Fruit fly (Drosophila melanogaster) whole organism, embryonic: Measurements from ENCODE around the gene mio.

Experiments
- Abd-B ChIP-seq: fragments of 200-800 bp; sonication (Bioruptor generic); optimal IDR thresholded peaks from 2 replicates; lab custom pipeline; 2018; ENCODE audit warnings: missing biosample characterization, mild to moderate bottlenecking, missing genetic modification characterization, moderate library complexity
- Atf-2 ChIP-seq: fragments of 200-800 bp; sonication (Bioruptor generic); optimal IDR thresholded peaks from 2 replicates; lab custom pipeline; 2016; ENCODE audit warnings: missing biosample characterization, missing genetic modification characterization
- CG10321 ChIP-seq: fragments of 200-800 bp; sonication (Bioruptor generic); IDR thresholded peaks from 2 replicates; pipeline ENCODE4 v1.3.6; 2022; ENCODE audit warnings: missing biosample characterization, missing genetic modification characterization
- CG10979 ChIP-seq: fragments of 200-800 bp; sonication (Bioruptor generic); optimal IDR thresholded peaks from 2 replicates; lab custom pipeline; 2018; ENCODE audit warnings: missing biosample characterization, mild to moderate bottlenecking, missing genetic modification characterization, moderate library complexity
- CG11247 ChIP-seq: fragments of 200-800 bp; sonication (Bioruptor generic); IDR thresholded peaks from 2 replicates; pipeline ENCODE4 v1.3.6; 2022; ENCODE audit warnings: missing biosample characterization, missing genetic modification characterization
- CG11504 ChIP-seq: fragments of 200-800 bp; sonication (Bioruptor generic); optimal IDR thresholded peaks from 3 replicates; lab custom pipeline; 2019; ENCODE audit warnings: missing biosample characterization, mild to moderate bottlenecking, missing genetic modification characterization, moderate library complexity
- CG12071 ChIP-seq: fragments of 200-800 bp; sonication (Bioruptor generic); optimal IDR thresholded peaks from 3 replicates; lab custom pipeline; 2018; ENCODE audit warnings: missing biosample characterization, mild to moderate bottlenecking, missing genetic modification characterization
- CG2712 ChIP-seq: fragments of 200-800 bp; optimal IDR thresholded peaks from 3 replicates; lab custom pipeline; 2019; ENCODE audit warnings: missing biosample characterization, mild to moderate bottlenecking, missing genetic modification characterization, moderate library complexity
- CG2875 ChIP-seq: fragments of 200-800 bp; sonication (Bioruptor generic); optimal IDR thresholded peaks from 2 replicates; lab custom pipeline; 2017; ENCODE audit warnings: missing biosample characterization, mild to moderate bottlenecking, missing genetic modification characterization, missing genetic modification reagents
- CG3163 ChIP-seq: fragments of 200-800 bp; sonication (Bioruptor generic); optimal IDR thresholded peaks from 3 replicates; lab custom pipeline; 2016; ENCODE audit warnings: missing biosample characterization, missing genetic modification characterization
- CG32772 ChIP-seq: fragments of 200-800 bp; sonication (Bioruptor generic); IDR thresholded peaks from 2 replicates; pipeline ENCODE4 v1.3.6; 2022; ENCODE audit warnings: missing biosample characterization, missing genetic modification characterization
- CG34224 ChIP-seq: fragments of 200-800 bp; sonication (Bioruptor generic); IDR thresholded peaks from 3 replicates; pipeline ENCODE4 v1.3.6; 2022; ENCODE audit warnings: missing biosample characterization, missing genetic modification characterization; ENCODE audit not compliant: partially characterized antibody
- CG5953 ChIP-seq: fragments of 200-800 bp; sonication (Bioruptor generic); IDR thresholded peaks from 2 replicates; pipeline ENCODE4 v1.3.6; 2022; ENCODE audit warnings: missing biosample characterization, missing genetic modification characterization
- CG6175 ChIP-seq: fragments of 200-800 bp; sonication (Bioruptor generic); IDR thresholded peaks from 3 replicates; pipeline ENCODE4 v1.3.6; 2022; ENCODE audit warnings: missing biosample characterization, missing genetic modification characterization
- CG6683 ChIP-seq: fragments of 200-800 bp; sonication (Bioruptor generic); optimal IDR thresholded peaks from 2 replicates; lab custom pipeline; 2017; ENCODE audit warnings: missing biosample characterization, mild to moderate bottlenecking, missing genetic modification characterization, missing genetic modification reagents
- CG6791 ChIP-seq: fragments of 200-800 bp; sonication (Bioruptor generic); IDR thresholded peaks from 3 replicates; pipeline ENCODE4 v1.3.6; 2022; ENCODE audit warnings: missing biosample characterization, missing genetic modification characterization; ENCODE audit not compliant: partially characterized antibody
- CG7786 ChIP-seq: fragments of 200-800 bp; sonication (Bioruptor generic); optimal IDR thresholded peaks from 2 replicates; lab custom pipeline; 2016; ENCODE audit warnings: missing biosample characterization, missing genetic modification characterization
- CG8281 ChIP-seq: fragments of 200-800 bp; sonication (Bioruptor generic); optimal IDR thresholded peaks from 2 replicates; lab custom pipeline; 2018; ENCODE audit warnings: missing biosample characterization, mild to moderate bottlenecking, missing genetic modification characterization, moderate library complexity
- CoRest ChIP-seq: fragments of 200-800 bp; sonication (Bioruptor generic); optimal IDR thresholded peaks from 3 replicates; lab custom pipeline; 2018; ENCODE audit warnings: missing biosample characterization, mild to moderate bottlenecking, missing genetic modification characterization, moderate library complexity
- Dfd ChIP-seq, 2 experiments: fragments of >200 bp; optimal IDR thresholded peaks; 2 replicates each; lab custom pipeline; 2017; ENCODE audit warnings: missing biosample characterization in 2 of 2, missing genetic modification characterization in 2 of 2
- Eip74EF ChIP-seq, 2 experiments: fragments of 200-800 bp in 1 of 2; fragments of >200 bp in 1 of 2; sonication (Bioruptor generic) in 1 of 2; optimal IDR thresholded peaks; 2 replicates each; lab custom pipeline; 2017 to 2019; ENCODE audit warnings: missing biosample characterization in 2 of 2, missing genetic modification characterization in 2 of 2, mild to moderate bottlenecking in 1 of 2, moderate library complexity in 1 of 2
- GATAe ChIP-seq: fragments of 200-800 bp; sonication (Bioruptor generic); conservative IDR thresholded peaks from 2 replicates; pipeline ENCODE4 v1.3.6; 2022; ENCODE audit warnings: missing biosample characterization, missing genetic modification characterization
- Hey ChIP-seq: fragments of 200-800 bp; sonication (Bioruptor generic); optimal IDR thresholded peaks from 3 replicates; lab custom pipeline; 2018; ENCODE audit warnings: missing biosample characterization, mild to moderate bottlenecking, missing genetic modification characterization
- HmgZ ChIP-seq: fragments of 200-800 bp; sonication (Bioruptor generic); optimal IDR thresholded peaks from 2 replicates; lab custom pipeline; 2018; ENCODE audit warnings: missing biosample characterization, mild to moderate bottlenecking, missing genetic modification characterization
- Hr39 ChIP-seq: fragments of >200 bp; optimal IDR thresholded peaks from 2 replicates; lab custom pipeline; 2017
- MTF-1 ChIP-seq: fragments of 200-800 bp; sonication (Bioruptor generic); optimal IDR thresholded peaks from 2 replicates; lab custom pipeline; 2018; ENCODE audit warnings: missing biosample characterization, mild to moderate bottlenecking, missing genetic modification characterization, borderline replicate concordance
- NFAT ChIP-seq: fragments of 200-800 bp; sonication (Bioruptor generic); IDR thresholded peaks from 2 replicates; pipeline ENCODE4 v1.3.6; 2022; ENCODE audit warnings: missing biosample characterization, missing genetic modification characterization
- Ravus ChIP-seq: fragments of 200-800 bp; sonication (Bioruptor generic); IDR thresholded peaks from 2 replicates; pipeline ENCODE4 v1.3.6; 2022; ENCODE audit warnings: missing biosample characterization, missing genetic modification characterization
- Ssrp ChIP-seq: fragments of 200-800 bp; sonication (Bioruptor generic); optimal IDR thresholded peaks from 2 replicates; lab custom pipeline; 2018; ENCODE audit warnings: missing biosample characterization, mild to moderate bottlenecking, missing genetic modification characterization, moderate library complexity
- bcd ChIP-seq: fragments of 200-800 bp; sonication (Bioruptor generic); optimal IDR thresholded peaks from 2 replicates; lab custom pipeline; 2017; ENCODE audit warnings: missing biosample characterization, mild to moderate bottlenecking, missing genetic modification characterization
- bigmax ChIP-seq: fragments of 200-800 bp; sonication (Bioruptor generic); optimal IDR thresholded peaks from 2 replicates; lab custom pipeline; 2018; ENCODE audit warnings: missing biosample characterization, mild to moderate bottlenecking, missing genetic modification characterization
- cad ChIP-seq: fragments of >200 bp; optimal IDR thresholded peaks from 2 replicates; lab custom pipeline; 2017; ENCODE audit warnings: missing biosample characterization, missing genetic modification characterization
- cwo ChIP-seq: fragments of 200-800 bp; sonication (Bioruptor generic); optimal IDR thresholded peaks from 3 replicates; lab custom pipeline; 2017; ENCODE audit warnings: missing biosample characterization, missing genetic modification characterization, mild to moderate bottlenecking, moderate library complexity, missing genetic modification reagents
- danr ChIP-seq: fragments of 200-800 bp; sonication (Bioruptor generic); IDR thresholded peaks from 2 replicates; pipeline ENCODE4 v1.3.6; 2022; ENCODE audit warnings: missing biosample characterization, missing genetic modification characterization
- dm ChIP-seq: fragments of 200-800 bp; sonication (Bioruptor generic); optimal IDR thresholded peaks from 3 replicates; lab custom pipeline; 2016; ENCODE audit warnings: missing biosample characterization, missing genetic modification characterization
- eve ChIP-seq, 2 experiments: fragments of >200 bp; optimal IDR thresholded peaks; 2 replicates each; lab custom pipeline; 2017; ENCODE audit warnings: missing biosample characterization in 2 of 2, missing genetic modification characterization in 2 of 2
- fd3F ChIP-seq: fragments of 200-800 bp; sonication (Bioruptor generic); optimal IDR thresholded peaks from 2 replicates; lab custom pipeline; 2018; ENCODE audit warnings: missing biosample characterization, mild to moderate bottlenecking, missing genetic modification characterization, moderate library complexity
- fru ChIP-seq: fragments of >200 bp; optimal IDR thresholded peaks from 2 replicates; lab custom pipeline; 2017
- gsb ChIP-seq: fragments of 200-800 bp; sonication (Bioruptor generic); IDR thresholded peaks from 2 replicates; pipeline ENCODE4 v1.3.6; 2022; ENCODE audit warnings: missing biosample characterization, missing genetic modification characterization
- gt ChIP-seq: fragments of 200-800 bp; sonication (Bioruptor generic); IDR thresholded peaks from 2 replicates; pipeline ENCODE4 v1.3.6; 2022; ENCODE audit warnings: missing biosample characterization, missing genetic modification characterization
- ind ChIP-seq: fragments of 200-800 bp; sonication (Bioruptor generic); optimal IDR thresholded peaks from 3 replicates; lab custom pipeline; 2016; ENCODE audit warnings: missing biosample characterization, missing genetic modification characterization
- lola ChIP-seq, 3 experiments: fragments of >200 bp in 2 of 3; fragments of 200-800 bp in 1 of 3; sonication (Bioruptor generic) in 1 of 3; optimal IDR thresholded peaks; 2 replicates each; lab custom pipeline; 2017 to 2019; ENCODE audit warnings: missing biosample characterization in 3 of 3, missing genetic modification characterization in 3 of 3, mild to moderate bottlenecking in 1 of 3, moderate library complexity in 1 of 3
- maf-S ChIP-seq: fragments of 200-800 bp; sonication (Bioruptor generic); optimal IDR thresholded peaks from 2 replicates; lab custom pipeline; 2016; ENCODE audit warnings: missing biosample characterization, missing genetic modification characterization
- odd ChIP-seq: fragments of 200-800 bp; sonication (Bioruptor generic); optimal IDR thresholded peaks from 2 replicates; lab custom pipeline; 2017; ENCODE audit warnings: missing biosample characterization, mild to moderate bottlenecking, missing genetic modification characterization
- phol ChIP-seq: fragments of 200-800 bp; sonication (Bioruptor generic); optimal IDR thresholded peaks from 3 replicates; lab custom pipeline; 2018; ENCODE audit warnings: missing biosample characterization, mild to moderate bottlenecking, missing genetic modification characterization, moderate library complexity
- pum ChIP-seq: fragments of 200-800 bp; sonication (Bioruptor generic); optimal IDR thresholded peaks from 2 replicates; lab custom pipeline; 2016; ENCODE audit warnings: missing biosample characterization, missing genetic modification characterization
- ranshi ChIP-seq: fragments of 200-800 bp; sonication (Bioruptor generic); IDR thresholded peaks from 2 replicates; pipeline ENCODE4 v1.3.6; 2022; ENCODE audit warnings: missing biosample characterization, missing genetic modification characterization
- seq ChIP-seq: fragments of 200-800 bp; sonication (Bioruptor generic); IDR thresholded peaks from 2 replicates; pipeline ENCODE4 v1.3.6; 2022; ENCODE audit warnings: missing biosample characterization, missing genetic modification characterization
- tgo ChIP-seq: fragments of 200-800 bp; sonication (Bioruptor generic); IDR thresholded peaks from 3 replicates; pipeline ENCODE4 v1.3.6; 2022; ENCODE audit warnings: missing biosample characterization, missing genetic modification characterization
- zf30C ChIP-seq: fragments of 200-800 bp; sonication (Bioruptor generic); optimal IDR thresholded peaks from 3 replicates; lab custom pipeline; 2018; ENCODE audit warnings: missing biosample characterization, mild to moderate bottlenecking, missing genetic modification characterization

Gene mio

DNA sequence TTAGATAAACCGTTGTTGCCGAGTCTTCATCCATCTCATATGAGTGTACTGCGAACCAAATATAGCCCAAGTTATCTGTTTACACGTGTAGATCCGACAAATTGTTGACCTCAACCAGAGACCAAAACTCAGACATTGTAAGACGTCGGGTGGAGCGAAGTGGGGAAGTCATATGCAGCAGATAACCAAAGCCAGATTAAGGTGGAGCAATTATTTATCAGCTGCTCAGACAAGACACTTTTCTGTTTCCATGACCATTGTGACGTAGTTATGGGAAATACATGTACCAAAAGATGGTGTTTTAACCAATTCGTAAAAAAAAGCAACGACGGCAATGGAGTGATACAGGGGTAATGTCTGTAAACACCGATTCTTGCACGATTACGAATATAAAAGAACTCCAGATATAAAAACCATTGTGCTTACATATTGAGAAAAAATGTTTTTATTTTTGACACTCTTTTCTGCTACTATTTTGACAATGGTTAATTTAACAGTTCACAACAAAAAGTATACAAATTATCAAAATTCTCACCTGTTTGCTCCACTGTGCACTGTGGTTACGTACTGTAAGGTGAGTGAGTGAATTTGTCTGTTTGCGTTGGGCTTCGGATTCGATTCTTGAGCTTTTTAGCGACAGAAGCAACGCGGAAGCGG lies 39.6 kb upstream of the mio start (continued):
- peak; percentile 53 for TF ChIP-seq ind (GFP tag; lab: Kevin White, UChicago)
- peak; percentile 54 for TF ChIP-seq CG11504 (tag; lab: Kevin White, UChicago)
- TF ChIP-seq seq = no peak
- no peak for TF ChIP-seq dm (GFP tag; lab: Kevin White, UChicago)
- 0 out of 2 replicates have a peak, but pooled peaks have one; percentile 13 for TF ChIP-seq ranshi (GFP tag; lab: Robert Waterston, UW)
- peak; percentile 0 for TF ChIP-seq fd3F
- TF ChIP-seq Hey (tag; lab: Kevin White, UChicago) = no peak
- no peak for TF ChIP-seq danr (GFP tag; lab: Robert Waterston, UW)
- no peak for TF ChIP-seq HmgZ (tag; lab: Kevin White, UChicago)
- TF ChIP-seq gsb = no peak
- TF ChIP-seq CG6791 (GFP tag; lab: Robert Waterston, UW) = no peak
- TF ChIP-seq Ravus (GFP tag; lab: Robert Waterston, UW) = no peak
- TF ChIP-seq CG32772 (GFP tag; lab: Robert Waterston, UW) = peak; percentile 27; the same call in 1 of the 2 replicates
- TF ChIP-seq tgo (GFP tag; lab: Robert Waterston, UW) = peak; percentile 29; the same call in 1 of the 3 replicates
- TF ChIP-seq CG10979 (tag; lab: Kevin White, UChicago) = peak; percentile 5
- TF ChIP-seq Ssrp (tag; lab: Kevin White, UChicago) = peak; percentile 11
- TF ChIP-seq cad (GFP tag; lab: Kevin White, UChicago) = no peak
- TF ChIP-seq MTF-1 (GFP tag; lab: Kevin White, UChicago) = no peak
- no peak for TF ChIP-seq fru
- TF ChIP-seq Eip74EF (GFP tag; optimal IDR thresholded peaks at IDR 0.05; lab: Kevin White, UChicago) = no peak
- TF ChIP-seq odd (GFP tag; lab: Kevin White, UChicago) = no peak
- TF ChIP-seq CG6683 = no peak
- no peak for TF ChIP-seq CG12071 (GFP tag; lab: Kevin White, UChicago)
- peak; percentile 54 for TF ChIP-seq CG7786 (GFP tag; lab: Kevin White, UChicago)
- no peak for TF ChIP-seq CG8281 (tag; lab: Kevin White, UChicago)
- no peak for TF ChIP-seq maf-S (GFP tag; lab: Kevin White, UChicago)
- peak; percentile 8 for TF ChIP-seq CG2712 (tag; lab: Kevin White, UChicago)
- peak; percentile 47 for TF ChIP-seq bcd (GFP tag; lab: Kevin White, UChicago)
- peak; percentile 38 for TF ChIP-seq phol (tag; lab: Kevin White, UChicago)
- no peak for TF ChIP-seq CG6175 (GFP tag; lab: Robert Waterston, UW)
- TF ChIP-seq Hr39 (lab: Kevin White, UChicago) = no peak
- peak; percentile 17 for TF ChIP-seq cwo
- TF ChIP-seq gt = no peak
- no peak for TF ChIP-seq CG10321
- TF ChIP-seq CG2875 (GFP tag; lab: Kevin White, UChicago) = no peak
- peak; percentile 13 for TF ChIP-seq CoRest (tag; lab: Kevin White, UChicago)
- no peak for TF ChIP-seq GATAe (GFP tag; lab: Robert Waterston, UW)
- no peak for TF ChIP-seq Abd-B (GFP tag; lab: Kevin White, UChicago)
- TF ChIP-seq zf30C (GFP tag; lab: Kevin White, UChicago) = no peak
- TF ChIP-seq pum (GFP tag; lab: Kevin White, UChicago) = no peak
- no peak for TF ChIP-seq bigmax (GFP tag; lab: Kevin White, UChicago)
- TF ChIP-seq eve (GFP tag; optimal IDR thresholded peaks at IDR 0.05; lab: Kevin White, UChicago) = peak in 1 of 2 experiments; percentile 84
- no peak for TF ChIP-seq NFAT (GFP tag; lab: Robert Waterston, UW)
- no peak for TF ChIP-seq Dfd (GFP tag; optimal IDR thresholded peaks at IDR 0.05; lab: Kevin White, UChicago)
- TF ChIP-seq lola (GFP tag; optimal IDR thresholded peaks at IDR 0.05; lab: Kevin White, UChicago) = peak in 1 of 3 experiments; percentile 5
- TF ChIP-seq CG3163 (GFP tag; lab: Kevin White, UChicago) = no peak
- TF ChIP-seq Atf-2 (GFP tag; lab: Kevin White, UChicago) = peak; percentile 50
- TF ChIP-seq CG34224 (GFP tag; lab: Robert Waterston, UW) = no peak
- TF ChIP-seq CG5953 (GFP tag; lab: Robert Waterston, UW) = no peak
- peak; percentile 56 for TF ChIP-seq CG11247 (GFP tag; lab: Robert Waterston, UW)
